Worm (Caenorhabditis elegans): ENCODE data around the gene K02E11.3.

- TF ChIP-seq unc-55 (GFP tag; optimal IDR thresholded peaks at IDR 0.05) (no peak), nfya-1 (tag; optimal IDR thresholded peaks at IDR 0.05) (no peak)
Observed at ce11 chrV:14282222-14282709, 35.6 kb upstream of the K02E11.3 start, which contains the start of the genes srt-74 and F40G12.9.

Data from whole organism, late embryonic.